Fruit fly (Drosophila melanogaster) ovary, adult (tissue): ENCODE measurements around the gene Cals.

Source experiments
- CG17801 ChIP-seq: fragments of 200-800 bp; optimal IDR thresholded peaks from 2 replicates; lab custom pipeline; 2019; ENCODE audit warnings: missing biosample characterization, mild to moderate bottlenecking, missing genetic modification characterization, moderate library complexity; ENCODE audit not compliant: partially characterized antibody

Cals gene

dm6 chr4:1106114-1106513 is 17.0 kb downstream of the Cals start:
- TF ChIP-seq CG17801 (GFP tag; lab: Kevin White, UChicago), result no peak

DNA sequence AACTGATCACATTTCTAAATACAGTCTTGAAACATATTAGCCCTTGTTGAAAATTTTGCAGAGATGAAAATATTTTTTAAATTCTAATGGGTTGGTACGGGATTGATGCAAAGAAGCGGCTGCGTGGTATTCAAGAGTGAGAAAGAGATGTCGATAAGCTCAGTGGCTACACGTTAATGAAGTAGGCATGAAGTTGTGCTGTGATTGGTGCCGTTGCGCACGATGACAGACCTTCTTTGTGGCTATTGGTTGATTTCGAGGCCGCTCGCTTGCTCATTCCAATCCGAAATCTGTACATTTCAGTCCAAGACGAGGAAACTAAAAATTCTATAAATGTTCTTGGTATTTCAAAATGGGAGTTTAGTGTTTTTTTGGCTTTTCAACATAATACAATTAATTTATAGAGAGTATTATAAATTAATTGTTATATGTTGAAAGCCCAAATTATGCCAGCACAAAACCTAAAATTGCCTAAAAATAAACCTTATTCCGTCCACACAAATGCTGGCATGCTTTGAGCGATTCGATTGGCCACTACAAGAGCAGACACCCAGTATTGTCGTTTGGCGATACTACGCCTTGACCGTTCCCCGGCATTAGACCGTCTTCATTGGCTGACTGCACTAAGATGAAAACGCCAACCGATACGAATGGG is 25.4 kb downstream of the Cals start:
- TF ChIP-seq CG17801 (GFP tag; lab: Kevin White, UChicago), result no peak

dm6 chr4:1093446-1093845 is 29.7 kb downstream of the Cals start:
- no peak for TF ChIP-seq CG17801 (GFP tag; lab: Kevin White, UChicago)

- no peak for TF ChIP-seq CG17801 (GFP tag; lab: Kevin White, UChicago)
Observed at dm6 chr4:1090304-1090703, 32.9 kb downstream of the Cals start.

DNA sequence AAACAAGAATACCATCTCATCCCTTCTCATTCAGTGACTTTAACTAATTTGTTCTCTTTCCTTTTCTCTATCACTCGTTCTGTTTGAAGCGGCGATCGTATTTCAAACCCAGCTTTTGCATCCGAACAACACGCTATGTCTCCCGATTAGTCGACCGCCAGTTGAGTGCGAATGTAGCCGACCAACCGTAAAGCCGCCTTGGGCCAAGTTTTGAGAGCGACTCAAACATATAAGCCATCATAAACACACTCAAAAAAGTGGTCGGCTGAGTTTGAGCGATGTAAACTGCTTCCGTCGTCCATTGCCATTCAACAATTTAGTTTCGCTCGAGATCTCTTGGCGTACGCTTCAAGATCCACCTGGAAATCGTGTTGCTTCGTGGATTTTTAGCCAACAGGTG is 34.7 kb downstream of the Cals start, which contains the start of gene sv:
sv (plus strand) TSS at position 319 of the 400 bp plus-strand sequence.
- TF ChIP-seq CG17801 (GFP tag; lab: Kevin White, UChicago), result no peak

dm6 chr4:1084326-1085062 is 38.7 kb downstream of the Cals start, which contains the start of gene Actbeta:
Gene Actbeta, minus strand, starts transcription at chr4:1084796.
- no peak for TF ChIP-seq CG17801 (GFP tag; lab: Kevin White, UChicago)

dm6 chr4:1064652-1065218 is 58.4 kb downstream of the Cals start, which contains the start of gene Zyx:
Gene Zyx, minus strand, starts transcription at chr4:1065001.
- no peak for TF ChIP-seq CG17801 (GFP tag; lab: Kevin White, UChicago)

DNA sequence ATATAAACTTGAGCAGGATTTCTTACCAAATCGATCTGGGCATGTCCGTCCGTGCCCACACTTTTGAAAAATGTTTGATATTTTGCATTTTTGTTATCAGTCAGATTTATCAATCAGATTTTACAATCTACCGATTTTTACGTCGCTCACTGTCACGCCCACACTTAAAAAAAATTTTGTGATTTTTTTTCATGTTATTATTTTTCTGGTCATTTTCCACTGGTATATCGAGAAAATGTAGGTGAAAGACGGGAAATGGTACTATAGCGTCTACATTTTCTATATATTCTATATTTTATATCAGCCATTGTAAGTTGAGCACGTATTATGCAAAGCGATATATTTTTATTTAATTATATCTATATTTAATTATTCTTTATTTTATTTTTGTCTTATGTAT is 58.9 kb downstream of the Cals start:
- no peak for TF ChIP-seq CG17801 (GFP tag; lab: Kevin White, UChicago)

DNA sequence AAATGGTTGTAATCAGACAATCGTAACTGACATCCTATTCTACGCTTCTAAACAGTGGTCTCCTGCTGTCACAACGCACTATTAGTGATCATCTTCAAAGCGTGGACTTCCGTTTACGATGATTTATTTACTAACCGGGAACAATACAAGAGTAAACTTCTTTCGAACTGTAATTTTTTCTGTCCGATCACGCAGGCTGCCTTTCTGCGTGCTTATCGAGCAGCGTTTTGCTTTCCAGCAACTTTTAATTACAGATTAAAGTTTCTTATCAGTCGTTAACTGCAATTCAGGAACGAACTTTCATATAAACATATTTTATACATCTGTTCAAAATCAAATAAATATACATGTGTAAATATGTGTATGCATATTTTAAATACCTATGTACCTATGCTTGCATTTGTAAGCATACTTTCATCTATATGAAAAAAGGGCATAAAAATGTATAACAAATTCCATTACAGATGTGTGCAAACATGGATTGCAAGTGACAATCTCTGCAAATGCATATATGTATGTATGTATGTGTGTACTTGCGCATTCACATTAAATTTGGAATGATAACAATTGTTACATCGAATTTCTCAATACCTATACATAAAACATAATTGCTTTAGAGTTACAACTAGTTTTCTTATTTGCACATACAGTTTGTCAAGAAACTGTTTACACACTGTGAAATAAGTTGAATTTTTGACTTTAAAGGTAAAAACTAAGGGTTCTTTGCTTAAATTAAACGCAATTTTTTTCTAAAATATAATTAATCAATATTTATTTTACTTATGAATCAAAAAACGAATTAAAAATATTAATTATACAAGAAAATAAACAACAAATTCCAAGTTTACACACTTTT is 60.0 kb downstream of the Cals start:
- TF ChIP-seq CG17801 (GFP tag; lab: Kevin White, UChicago), result no peak
